Comparison of ENCODE assay signal across 1 fruit fly cellular context in the genomic region with DNA sequence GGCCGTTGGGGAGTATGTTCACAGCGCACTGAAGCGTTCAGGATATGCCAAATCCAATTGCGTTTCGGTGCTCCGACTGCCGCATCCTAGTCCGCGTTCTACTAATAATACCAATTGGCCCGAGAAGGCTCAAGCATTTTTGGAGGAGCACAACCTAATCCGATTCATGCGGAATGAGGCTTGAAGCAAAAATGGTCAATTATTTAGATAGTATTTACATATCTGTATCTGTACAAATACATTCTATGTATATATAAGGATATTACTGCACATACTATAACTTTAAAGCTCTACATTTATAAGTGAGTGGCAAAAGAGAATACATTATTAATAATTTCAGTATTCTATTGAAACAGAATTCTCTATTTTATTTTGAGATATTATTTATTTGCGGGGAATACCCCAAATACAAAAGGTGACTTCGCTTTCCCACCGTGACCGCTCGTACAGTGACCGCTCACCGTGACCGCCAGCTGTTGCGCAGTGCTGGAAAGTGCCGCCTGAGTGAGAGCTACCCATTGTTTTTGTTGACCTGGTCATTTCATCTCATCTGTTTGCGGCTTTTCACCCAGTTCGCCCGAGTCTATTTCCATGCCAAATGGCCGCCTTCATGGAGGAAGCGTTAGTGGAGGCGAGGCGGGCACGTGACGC.
TF ChIP-seq lines count a peak whose summit lies in the region.

Gene CG5292 (plus strand): TSS at position 486 of the 651 bp plus-strand sequence.

TF ChIP-seq in whole organism, embryonic, 481 proteins besides CTCF, POLR2A, EP300 and RAD21 (continued from another document and continues in another):
- no peak for TF ChIP-seq sc (optimal IDR thresholded peaks at IDR 0.05; lab: Kevin White, UChicago)
- no peak for TF ChIP-seq sc (GFP tag; optimal IDR thresholded peaks at IDR 0.05; lab: Kevin White, UChicago)
- TF ChIP-seq Mad (GFP tag; optimal IDR thresholded peaks at IDR 0.05; lab: Kevin White, UChicago), result peak; percentile 31
- TF ChIP-seq CG6272 (GFP tag; IDR thresholded peaks at IDR 0.05; lab: Robert Waterston, UW), result no peak
- TF ChIP-seq vvl (GFP tag; IDR thresholded peaks at IDR 0.05; lab: Robert Waterston, UW), result peak; percentile 81
- TF ChIP-seq Hr3 (GFP tag; optimal IDR thresholded peaks at IDR 0.05; lab: Kevin White, UChicago), result peak; percentile 46
- TF ChIP-seq CG30020 (tag; optimal IDR thresholded peaks at IDR 0.05; lab: Kevin White, UChicago), result no peak
- no peak for TF ChIP-seq CG8478 (optimal IDR thresholded peaks at IDR 0.05; lab: Kevin White, UChicago)
- peak; percentile 19 for TF ChIP-seq Dad (GFP tag; optimal IDR thresholded peaks at IDR 0.05; lab: Kevin White, UChicago)
- no peak for TF ChIP-seq CG6254 (GFP tag; optimal IDR thresholded peaks at IDR 0.05; lab: Kevin White, UChicago)
- peak; percentile 35 for TF ChIP-seq Antp (GFP tag; optimal IDR thresholded peaks at IDR 0.05; lab: Kevin White, UChicago)
- peak; percentile 50 for TF ChIP-seq gsb-n (tag; optimal IDR thresholded peaks at IDR 0.05; lab: Kevin White, UChicago)
- TF ChIP-seq Kr (GFP tag; optimal IDR thresholded peaks at IDR 0.05; lab: Kevin White, UChicago), result no peak
- TF ChIP-seq crol (GFP tag; IDR thresholded peaks at IDR 0.05; lab: Robert Waterston, UW), result no peak
- peak; percentile 16 for TF ChIP-seq vfl (GFP tag; optimal IDR thresholded peaks at IDR 0.05; lab: Kevin White, UChicago)
- no peak for TF ChIP-seq CG4404 (GFP tag; IDR thresholded peaks at IDR 0.05; lab: Robert Waterston, UW)
- no peak for TF ChIP-seq PHDP (tag; optimal IDR thresholded peaks at IDR 0.05; lab: Kevin White, UChicago)
- peak; percentile 54 for TF ChIP-seq ems (GFP tag; optimal IDR thresholded peaks at IDR 0.05; lab: Kevin White, UChicago)
- TF ChIP-seq CG8944 (GFP tag; optimal IDR thresholded peaks at IDR 0.05; lab: Kevin White, UChicago), result no peak
- TF ChIP-seq Aef1 (GFP tag; IDR thresholded peaks at IDR 0.05; lab: Robert Waterston, UW), result peak; percentile 56
- TF ChIP-seq CG9215 (GFP tag; IDR thresholded peaks at IDR 0.05; lab: Robert Waterston, UW), result 0 out of 2 replicates have a peak, but pooled peaks have one; percentile 16
- TF ChIP-seq CG4854 (GFP tag; optimal IDR thresholded peaks at IDR 0.05; lab: Kevin White, UChicago), result no peak
- no peak for TF ChIP-seq CG9609 (GFP tag; optimal IDR thresholded peaks at IDR 0.05; lab: Kevin White, UChicago)
- no peak for TF ChIP-seq pan (optimal IDR thresholded peaks at IDR 0.05; lab: Kevin White, UChicago)
- peak in 1 of 2 experiments; percentile 52 for TF ChIP-seq pan (GFP tag; optimal IDR thresholded peaks at IDR 0.05 in 1 of 2, IDR thresholded peaks at IDR 0.05 in 1 of 2)
- TF ChIP-seq NK7.1 (GFP tag; optimal IDR thresholded peaks at IDR 0.05; lab: Kevin White, UChicago), result peak; percentile 24
- no peak for TF ChIP-seq Hmx (GFP tag; optimal IDR thresholded peaks at IDR 0.05; lab: Kevin White, UChicago)
- TF ChIP-seq gem (tag; optimal IDR thresholded peaks at IDR 0.05; lab: Kevin White, UChicago), result no peak
- TF ChIP-seq crp (GFP tag; optimal IDR thresholded peaks at IDR 0.05; lab: Kevin White, UChicago), result peak; percentile 89 to 98
- TF ChIP-seq Mrtf (GFP tag; IDR thresholded peaks at IDR 0.05; lab: Robert Waterston, UW), result no peak
- TF ChIP-seq slp2 (GFP tag; optimal IDR thresholded peaks at IDR 0.05; lab: Kevin White, UChicago), result no peak
- TF ChIP-seq CG9727 (GFP tag; optimal IDR thresholded peaks at IDR 0.05; lab: Kevin White, UChicago), result peak; percentile 43
- no peak for TF ChIP-seq CG2889 (GFP tag; IDR thresholded peaks at IDR 0.05; lab: Robert Waterston, UW)
- TF ChIP-seq CG15514 (GFP tag; optimal IDR thresholded peaks at IDR 0.05; lab: Kevin White, UChicago), result peak; percentile 37
- peak; percentile 94 for TF ChIP-seq Ets65A (GFP tag; lab: Kevin White, UChicago)
- TF ChIP-seq CG6689 (GFP tag; IDR thresholded peaks at IDR 0.05; lab: Robert Waterston, UW), result peak; percentile 56
- no peak for TF ChIP-seq Abd-B (GFP tag; optimal IDR thresholded peaks at IDR 0.05; lab: Kevin White, UChicago)
- TF ChIP-seq CG10147 (GFP tag; optimal IDR thresholded peaks at IDR 0.05; lab: Kevin White, UChicago), result peak; percentile 23
- peak; percentile 56 for TF ChIP-seq az2 (GFP tag; optimal IDR thresholded peaks at IDR 0.05; lab: Kevin White, UChicago)
- no peak for TF ChIP-seq gro (GFP tag; optimal IDR thresholded peaks at IDR 0.05; lab: Kevin White, UChicago)
- no peak for TF ChIP-seq br (optimal IDR thresholded peaks at IDR 0.05; lab: Kevin White, UChicago)
- peak; percentile 54; the same call in 1 of the 2 replicates for TF ChIP-seq E2f1 (GFP tag; IDR thresholded peaks at IDR 0.05; lab: Robert Waterston, UW)
- peak; percentile 47; the same call in 1 of the 2 replicates for TF ChIP-seq CG11247 (GFP tag; IDR thresholded peaks at IDR 0.05; lab: Robert Waterston, UW)
- peak; percentile 39 for TF ChIP-seq trem (tag; optimal IDR thresholded peaks at IDR 0.05; lab: Kevin White, UChicago)
- peak; percentile 75 for TF ChIP-seq slbo (GFP tag; IDR thresholded peaks at IDR 0.05; lab: Robert Waterston, UW)
- no peak for TF ChIP-seq CG7271 (tag; optimal IDR thresholded peaks at IDR 0.05; lab: Kevin White, UChicago)
- no peak for TF ChIP-seq chif (GFP tag; optimal IDR thresholded peaks at IDR 0.05; lab: Kevin White, UChicago)
- peak; percentile 62 for TF ChIP-seq CG11504 (tag; optimal IDR thresholded peaks at IDR 0.05; lab: Kevin White, UChicago)
- TF ChIP-seq HHEX (GFP tag; optimal IDR thresholded peaks at IDR 0.05; lab: Kevin White, UChicago), result peak; percentile 29
- TF ChIP-seq mld (GFP tag; IDR thresholded peaks at IDR 0.05; lab: Robert Waterston, UW; ENCODE audit: partially characterized antibody), result peak; percentile 56; the same call in 1 of the 3 replicates
- TF ChIP-seq otp (GFP tag; IDR thresholded peaks at IDR 0.05; lab: Robert Waterston, UW), result no peak
- peak; percentile 8 for TF ChIP-seq CG16815 (GFP tag; optimal IDR thresholded peaks at IDR 0.05; lab: Kevin White, UChicago)
- TF ChIP-seq CG30403 (GFP tag; optimal IDR thresholded peaks at IDR 0.05; lab: Kevin White, UChicago), result peak; percentile 59
- TF ChIP-seq fru (optimal IDR thresholded peaks at IDR 0.05; lab: Kevin White, UChicago), result no peak
- TF ChIP-seq HmgZ (tag; optimal IDR thresholded peaks at IDR 0.05; lab: Kevin White, UChicago), result peak; percentile 76
- no peak for TF ChIP-seq CG3281 (GFP tag; optimal IDR thresholded peaks at IDR 0.05; lab: Kevin White, UChicago)
- TF ChIP-seq Deaf1 (tag; optimal IDR thresholded peaks at IDR 0.05; lab: Kevin White, UChicago), result no peak
- TF ChIP-seq Opbp (GFP tag; IDR thresholded peaks at IDR 0.05; lab: Robert Waterston, UW; ENCODE audit: partially characterized antibody), result peak; percentile 73
- no peak for TF ChIP-seq CG3407 (GFP tag; optimal IDR thresholded peaks at IDR 0.05; lab: Kevin White, UChicago)
- no peak for TF ChIP-seq CG7745 (tag; optimal IDR thresholded peaks at IDR 0.05; lab: Kevin White, UChicago)
- TF ChIP-seq CG1024 (GFP tag; IDR thresholded peaks at IDR 0.05; lab: Robert Waterston, UW), result peak; percentile 42; the same call in 1 of the 2 replicates
- no peak for TF ChIP-seq CG17359 (tag; optimal IDR thresholded peaks at IDR 0.05; lab: Kevin White, UChicago)
- no peak for TF ChIP-seq Vsx1 (GFP tag; optimal IDR thresholded peaks at IDR 0.05; lab: Kevin White, UChicago)
- peak; percentile 61 for TF ChIP-seq CG8924 (tag; optimal IDR thresholded peaks at IDR 0.05; lab: Kevin White, UChicago)
- peak; percentile 61; the same call in 1 of the 2 replicates for TF ChIP-seq amos (GFP tag; IDR thresholded peaks at IDR 0.05; lab: Robert Waterston, UW; ENCODE audit: partially characterized antibody)
- TF ChIP-seq grau (tag; optimal IDR thresholded peaks at IDR 0.05; lab: Kevin White, UChicago), result no peak
- no peak for TF ChIP-seq Hr78 (GFP tag; optimal IDR thresholded peaks at IDR 0.05; lab: Kevin White, UChicago)
- no peak for TF ChIP-seq twi (tag; optimal IDR thresholded peaks at IDR 0.05; lab: Kevin White, UChicago)
- no peak for TF ChIP-seq pum (GFP tag; optimal IDR thresholded peaks at IDR 0.05; lab: Kevin White, UChicago)
- peak; percentile 83 for TF ChIP-seq sob (GFP tag; IDR thresholded peaks at IDR 0.05; lab: Robert Waterston, UW)
- TF ChIP-seq CG13287 (GFP tag; IDR thresholded peaks at IDR 0.05; lab: Robert Waterston, UW; ENCODE audit: partially characterized antibody), result peak; percentile 71
- TF ChIP-seq mam (GFP tag; optimal IDR thresholded peaks at IDR 0.05; lab: Kevin White, UChicago), result peak; percentile 47
- no peak for TF ChIP-seq crc (GFP tag; optimal IDR thresholded peaks at IDR 0.05; lab: Kevin White, UChicago)
- no peak for TF ChIP-seq CG31224 (GFP tag; IDR thresholded peaks at IDR 0.05; lab: Robert Waterston, UW)
- TF ChIP-seq CG18599 (GFP tag; optimal IDR thresholded peaks at IDR 0.05; lab: Kevin White, UChicago), result peak; percentile 59
- TF ChIP-seq Lim3 (GFP tag; IDR thresholded peaks at IDR 0.05; lab: Robert Waterston, UW), result no peak
- TF ChIP-seq Trl (optimal IDR thresholded peaks at IDR 0.05; lab: Kevin White, UChicago), result no peak
- TF ChIP-seq Trl (GFP tag; optimal IDR thresholded peaks at IDR 0.05; lab: Kevin White, UChicago), result peak; percentile 17
- TF ChIP-seq Usf (GFP tag; optimal IDR thresholded peaks at IDR 0.05; lab: Kevin White, UChicago), result no peak
- no peak for TF ChIP-seq Nf-YC (tag; optimal IDR thresholded peaks at IDR 0.05; lab: Kevin White, UChicago)
- no peak for TF ChIP-seq fd102C (GFP tag; optimal IDR thresholded peaks at IDR 0.05; lab: Kevin White, UChicago)
- peak; percentile 23 for TF ChIP-seq CG34376 (GFP tag; optimal IDR thresholded peaks at IDR 0.05; lab: Kevin White, UChicago)
- TF ChIP-seq CG18619 (GFP tag; optimal IDR thresholded peaks at IDR 0.05; lab: Kevin White, UChicago), result peak; percentile 23
- no peak for TF ChIP-seq gcm (GFP tag; optimal IDR thresholded peaks at IDR 0.05; lab: Kevin White, UChicago)
- peak; percentile 77 for TF ChIP-seq Hmr (GFP tag; optimal IDR thresholded peaks at IDR 0.05; lab: Kevin White, UChicago)
- peak; percentile 63 for TF ChIP-seq caup (GFP tag; optimal IDR thresholded peaks at IDR 0.05; lab: Kevin White, UChicago; ENCODE audit: severe bottlenecking)
- no peak for TF ChIP-seq Fer1 (GFP tag; optimal IDR thresholded peaks at IDR 0.05; lab: Kevin White, UChicago)
- 0 out of 2 replicates have a peak, but pooled peaks have one; percentile 43 for TF ChIP-seq Awh (GFP tag; IDR thresholded peaks at IDR 0.05; lab: Robert Waterston, UW)
- TF ChIP-seq BtbVII (GFP tag; optimal IDR thresholded peaks at IDR 0.05; lab: Kevin White, UChicago), result no peak
- peak; percentile 65 for TF ChIP-seq pzg (GFP tag; optimal IDR thresholded peaks at IDR 0.05; lab: Kevin White, UChicago)
- TF ChIP-seq CG11696 (GFP tag; IDR thresholded peaks at IDR 0.05; lab: Robert Waterston, UW), result peak; percentile 45; the same call in 1 of the 2 replicates
- peak; percentile 19 for TF ChIP-seq bab2 (GFP tag; optimal IDR thresholded peaks at IDR 0.05; lab: Kevin White, UChicago)
- TF ChIP-seq Sox102F (GFP tag; optimal IDR thresholded peaks at IDR 0.05; lab: Kevin White, UChicago), result no peak
- TF ChIP-seq H15 (GFP tag; IDR thresholded peaks at IDR 0.05; lab: Robert Waterston, UW), result peak; percentile 30; the same call in 1 of the 3 replicates
- peak; percentile 38 for TF ChIP-seq CG8290 (GFP tag; optimal IDR thresholded peaks at IDR 0.05; lab: Kevin White, UChicago)
- no peak for TF ChIP-seq CG8290 (tag; optimal IDR thresholded peaks at IDR 0.05; lab: Kevin White, UChicago)
- peak; percentile 100 for TF ChIP-seq MBD-R2 (GFP tag; IDR thresholded peaks at IDR 0.05; lab: Robert Waterston, UW)
- no peak for TF ChIP-seq Neu2 (GFP tag; optimal IDR thresholded peaks at IDR 0.05; lab: Kevin White, UChicago; ENCODE audit: borderline replicate concordance)
- TF ChIP-seq CG6854 (GFP tag; optimal IDR thresholded peaks at IDR 0.05; lab: Kevin White, UChicago), result no peak
- no peak for TF ChIP-seq ash1 (GFP tag; optimal IDR thresholded peaks at IDR 0.05; lab: Kevin White, UChicago)
- no peak for TF ChIP-seq CG18011 (GFP tag; optimal IDR thresholded peaks at IDR 0.05; lab: Kevin White, UChicago)
- no peak for TF ChIP-seq Lpt (GFP tag; optimal IDR thresholded peaks at IDR 0.05; lab: Kevin White, UChicago)
- TF ChIP-seq CG4617 (GFP tag; optimal IDR thresholded peaks at IDR 0.05; lab: Kevin White, UChicago; ENCODE audit: borderline replicate concordance), result peak; percentile 59
- peak; percentile 61 for TF ChIP-seq scrt (GFP tag; optimal IDR thresholded peaks at IDR 0.05; lab: Kevin White, UChicago)
- no peak for TF ChIP-seq sna (GFP tag; IDR thresholded peaks at IDR 0.05; lab: Robert Waterston, UW; ENCODE audit: partially characterized antibody)
- TF ChIP-seq CG11085 (GFP tag; IDR thresholded peaks at IDR 0.05; lab: Robert Waterston, UW), result peak; percentile 43; the same call in 1 of the 2 replicates
- TF ChIP-seq wek (GFP tag; optimal IDR thresholded peaks at IDR 0.05; lab: Kevin White, UChicago), result peak; percentile 99
- TF ChIP-seq CG7928 (GFP tag; optimal IDR thresholded peaks at IDR 0.05; lab: Kevin White, UChicago), result no peak
- TF ChIP-seq CG31388 (GFP tag; optimal IDR thresholded peaks at IDR 0.05; lab: Kevin White, UChicago), result no peak
- TF ChIP-seq CG8089 (GFP tag; optimal IDR thresholded peaks at IDR 0.05; lab: Kevin White, UChicago), result no peak
- no peak for TF ChIP-seq ham (GFP tag; IDR thresholded peaks at IDR 0.05; lab: Robert Waterston, UW)
- TF ChIP-seq nerfin-2 (GFP tag; IDR thresholded peaks at IDR 0.05; lab: Robert Waterston, UW; ENCODE audit: partially characterized antibody), result no peak
- TF ChIP-seq yki (optimal IDR thresholded peaks at IDR 0.05; lab: Kevin White, UChicago), result no peak
- TF ChIP-seq CG11456 (GFP tag; IDR thresholded peaks at IDR 0.05; lab: Robert Waterston, UW), result peak; percentile 67; the same call in 1 of the 3 replicates
- TF ChIP-seq lov (optimal IDR thresholded peaks at IDR 0.05; lab: Kevin White, UChicago), result no peak
- 0 out of 3 replicates have a peak, but pooled peaks have one; percentile 42 for TF ChIP-seq lov (GFP tag; IDR thresholded peaks at IDR 0.05; lab: Robert Waterston, UW)
- TF ChIP-seq ase (GFP tag; IDR thresholded peaks at IDR 0.05; lab: Robert Waterston, UW), result no peak
- TF ChIP-seq CG9817 (tag; optimal IDR thresholded peaks at IDR 0.05; lab: Kevin White, UChicago), result peak; percentile 45
- TF ChIP-seq CG1233 (GFP tag; optimal IDR thresholded peaks at IDR 0.05; lab: Kevin White, UChicago), result no peak
- TF ChIP-seq CG14667 (GFP tag; IDR thresholded peaks at IDR 0.05; lab: Robert Waterston, UW), result no peak
- no peak for TF ChIP-seq danr (GFP tag; IDR thresholded peaks at IDR 0.05; lab: Robert Waterston, UW)
- 0 out of 3 replicates have a peak, but pooled peaks have one; percentile 21 for TF ChIP-seq C15 (GFP tag; IDR thresholded peaks at IDR 0.05; lab: Robert Waterston, UW)
- peak; percentile 36 for TF ChIP-seq CG10431 (GFP tag; optimal IDR thresholded peaks at IDR 0.05; lab: Kevin White, UChicago)
- TF ChIP-seq Rx (GFP tag; IDR thresholded peaks at IDR 0.05; lab: Robert Waterston, UW), result no peak
